Worm (Caenorhabditis elegans) whole organism, late embryonic: ENCODE results near the gene Y47D3A.31.

Experiments used
- C38D4.7 ChIP-seq: fragments of 200-800 bp; sonication (Bioruptor generic); optimal IDR thresholded peaks from 2 replicates; lab custom pipeline; 2018; ENCODE audit warnings: mild to moderate bottlenecking, missing genetic modification characterization, moderate library complexity, missing compliant biosample characterization
- F13H6.1 ChIP-seq: sonication (generic microtip); optimal IDR thresholded peaks from 2 replicates; lab custom pipeline; 2016; ENCODE audit warnings: missing genetic modification characterization, missing compliant biosample characterization
- K09A11.1 ChIP-seq: sonication (generic microtip); optimal IDR thresholded peaks from 2 replicates; lab custom pipeline; 2017; ENCODE audit warnings: antibody characterized with exemption, mild to moderate bottlenecking, missing genetic modification characterization, missing compliant biosample characterization; ENCODE audit not compliant: insufficient read depth
- ahr-1 ChIP-seq: sonication (generic microtip); optimal IDR thresholded peaks from 2 replicates; lab custom pipeline; 2016; ENCODE audit warnings: missing genetic modification characterization, missing compliant biosample characterization
- ceh-14 ChIP-seq: sonication (generic microtip); optimal IDR thresholded peaks from 2 replicates; lab custom pipeline; 2016; ENCODE audit warnings: missing genotype, missing genetic modification characterization, missing compliant biosample characterization
- ceh-19 ChIP-seq: fragments of 200-800 bp; sonication (Bioruptor generic); optimal IDR thresholded peaks from 2 replicates; lab custom pipeline; 2018; ENCODE audit warnings: mild to moderate bottlenecking, missing genetic modification characterization, missing compliant biosample characterization
- ceh-22 ChIP-seq: sonication (generic microtip); optimal IDR thresholded peaks from 2 replicates; lab custom pipeline; 2017; ENCODE audit warnings: missing biosample characterization, missing genetic modification characterization
- ceh-24 ChIP-seq: sonication (generic microtip); optimal IDR thresholded peaks from 2 replicates; lab custom pipeline; 2016; ENCODE audit warnings: mild to moderate bottlenecking, missing genetic modification characterization, missing compliant biosample characterization
- ceh-48 ChIP-seq: sonication (generic microtip); optimal IDR thresholded peaks from 2 replicates; lab custom pipeline; 2016; ENCODE audit warnings: missing genetic modification characterization, inconsistent platforms, missing compliant biosample characterization
- ceh-6 ChIP-seq: fragments of 200-800 bp; sonication (Bioruptor generic); optimal IDR thresholded peaks from 2 replicates; lab custom pipeline; 2018; ENCODE audit warnings: mild to moderate bottlenecking, missing genetic modification characterization, missing compliant biosample characterization
- ceh-9 ChIP-seq: sonication (generic microtip); optimal IDR thresholded peaks from 2 replicates; lab custom pipeline; 2016; ENCODE audit warnings: mild to moderate bottlenecking, missing genetic modification characterization, inconsistent platforms, missing compliant biosample characterization
- dve-1 ChIP-seq: sonication (generic microtip); optimal IDR thresholded peaks from 2 replicates; lab custom pipeline; 2017; ENCODE audit warnings: antibody characterized with exemption, mild to moderate bottlenecking, missing genetic modification characterization, missing compliant biosample characterization
- elt-2 ChIP-seq: sonication (generic microtip); optimal IDR thresholded peaks from 2 replicates; lab custom pipeline; 2016; ENCODE audit warnings: missing genetic modification reagents, missing genetic modification characterization, missing compliant biosample characterization
- elt-4 ChIP-seq: sonication (generic microtip); optimal IDR thresholded peaks from 2 replicates; lab custom pipeline; 2016; ENCODE audit warnings: missing genetic modification characterization, missing compliant biosample characterization
- fax-1 ChIP-seq: sonication (generic microtip); optimal IDR thresholded peaks from 2 replicates; lab custom pipeline; 2016; ENCODE audit warnings: missing genotype, missing genetic modification characterization, missing compliant biosample characterization
- hlh-13 ChIP-seq: fragments of 200-800 bp; sonication (Bioruptor generic); optimal IDR thresholded peaks from 2 replicates; lab custom pipeline; 2018; ENCODE audit warnings: mild to moderate bottlenecking, missing genetic modification characterization, missing compliant biosample characterization
- hlh-6 ChIP-seq: sonication (generic microtip); optimal IDR thresholded peaks from 2 replicates; lab custom pipeline; 2016; ENCODE audit warnings: missing genotype, missing genetic modification characterization, missing compliant biosample characterization
- hlh-8 ChIP-seq: sonication (generic microtip); optimal IDR thresholded peaks from 2 replicates; lab custom pipeline; 2016; ENCODE audit warnings: missing genotype, missing genetic modification characterization, missing compliant biosample characterization
- madf-2 ChIP-seq: sonication (generic microtip); optimal IDR thresholded peaks from 2 replicates; lab custom pipeline; 2017; ENCODE audit warnings: missing genetic modification characterization, missing compliant biosample characterization
- mec-3 ChIP-seq: sonication (generic microtip); optimal IDR thresholded peaks from 2 replicates; lab custom pipeline; 2016; ENCODE audit warnings: borderline replicate concordance, missing genetic modification characterization, missing compliant biosample characterization
- nhr-11 ChIP-seq: fragments of 150-350 bp; optimal IDR thresholded peaks from 2 replicates; lab custom pipeline; 2014; ENCODE audit warnings: missing biosample characterization, missing genetic modification characterization
- nhr-232 ChIP-seq: sonication (generic microtip); optimal IDR thresholded peaks from 2 replicates; lab custom pipeline; 2016; ENCODE audit warnings: missing genetic modification characterization, missing compliant biosample characterization
- npax-4 ChIP-seq: sonication (generic microtip); optimal IDR thresholded peaks from 2 replicates; lab custom pipeline; 2016; ENCODE audit warnings: missing genetic modification characterization, missing compliant biosample characterization
- odd-2 ChIP-seq: sonication (generic microtip); optimal IDR thresholded peaks from 2 replicates; lab custom pipeline; 2017; ENCODE audit warnings: antibody characterized with exemption, mild to moderate bottlenecking, missing genetic modification characterization, missing compliant biosample characterization
- pax-1 ChIP-seq: fragments of 150-350 bp; optimal IDR thresholded peaks from 2 replicates; lab custom pipeline; 2014; ENCODE audit warnings: missing biosample characterization, missing genetic modification characterization
- pha-4 ChIP-seq: fragments of 150-350 bp; optimal IDR thresholded peaks from 2 replicates; lab custom pipeline; 2018; ENCODE audit warnings: missing biosample characterization, missing genetic modification reagents, missing genetic modification characterization
- pros-1 ChIP-seq: fragments of 150-350 bp; optimal IDR thresholded peaks from 2 replicates; lab custom pipeline; 2014; ENCODE audit warnings: missing biosample characterization, missing genetic modification reagents, missing genetic modification characterization
- rnt-1 ChIP-seq: sonication (generic microtip); optimal IDR thresholded peaks from 2 replicates; lab custom pipeline; 2016; ENCODE audit warnings: missing genetic modification characterization, missing compliant biosample characterization
- sox-4 ChIP-seq: sonication (generic microtip); optimal IDR thresholded peaks from 2 replicates; lab custom pipeline; 2017; ENCODE audit warnings: mild to moderate bottlenecking, missing genetic modification characterization, inconsistent platforms, missing compliant biosample characterization
- tbx-2 ChIP-seq: sonication (generic microtip); optimal IDR thresholded peaks from 2 replicates; lab custom pipeline; 2016; ENCODE audit warnings: missing genetic modification characterization, missing compliant biosample characterization
- ttx-3 ChIP-seq: sonication (generic microtip); optimal IDR thresholded peaks from 2 replicates; lab custom pipeline; 2016; ENCODE audit warnings: missing genetic modification reagents, missing genetic modification characterization, missing compliant biosample characterization
- unc-3 ChIP-seq, 2 experiments: fragments of 200-800 bp in 1 of 2; sonication (Bioruptor generic) in 1 of 2; sonication (generic microtip) in 1 of 2; conservative IDR thresholded peaks in 1 of 2; optimal IDR thresholded peaks in 1 of 2; 2 replicates each; pipeline versions ENCODE4 v1.3.6 to Lab custom; 2016 to 2022; ENCODE audit warnings: missing compliant biosample characterization in 2 of 2, missing genetic modification characterization in 2 of 2, missing genetic modification reagents in 1 of 2
- zip-5 ChIP-seq: sonication (generic microtip); optimal IDR thresholded peaks from 2 replicates; lab custom pipeline; 2016; ENCODE audit warnings: missing genetic modification characterization, missing compliant biosample characterization
- ztf-16 ChIP-seq: sonication (generic microtip); optimal IDR thresholded peaks from 2 replicates; lab custom pipeline; 2017; ENCODE audit warnings: missing genetic modification characterization, missing compliant biosample characterization

The Y47D3A.31 gene

ce11 chrIII:11195553-11195952 lies 38.6 kb upstream of the Y47D3A.31 start:
- TF ChIP-seq elt-2 (tag; lab: Kevin White, UChicago) = peak; percentile 72
- no peak for TF ChIP-seq tbx-2 (tag; lab: Kevin White, UChicago)

ce11 chrIII:11195140-11195539 lies 38.1 kb upstream of the Y47D3A.31 start, which contains the start of gene tra-1:
tra-1 (minus strand) TSS chrIII:11195201.
- no peak for TF ChIP-seq ceh-24 (tag; lab: Kevin White, UChicago)
- no peak for TF ChIP-seq rnt-1 (tag; lab: Kevin White, UChicago)
- no peak for TF ChIP-seq ceh-6 (GFP tag; lab: Kevin White, UChicago)
- no peak for TF ChIP-seq ceh-9

DNA sequence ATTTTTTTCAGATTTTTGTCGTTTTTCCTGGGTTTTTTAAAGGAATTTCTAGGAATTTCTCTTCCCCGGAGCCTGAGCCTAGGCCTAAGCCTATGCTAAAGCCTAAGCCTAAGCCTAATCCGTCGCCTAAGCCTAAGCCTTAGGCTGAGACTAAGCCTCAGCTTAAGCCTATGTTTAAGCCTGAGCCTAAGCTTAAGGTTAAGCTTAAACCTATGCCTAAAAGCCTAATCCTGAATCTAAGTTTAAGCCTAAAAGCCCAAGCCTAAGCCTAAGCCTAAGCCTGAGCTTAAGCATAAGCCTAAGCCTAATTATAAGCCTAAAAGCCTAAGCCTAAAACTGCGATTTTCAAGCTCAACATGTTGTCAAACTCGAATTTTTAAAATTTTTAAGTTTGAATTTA lies 37.1 kb upstream of the Y47D3A.31 start:
- TF ChIP-seq hlh-6 (tag; lab: Kevin White, UChicago) (no peak), dve-1 (tag; lab: Kevin White, UChicago) (peak; percentile 93)

- TF ChIP-seq ceh-6 (GFP tag; lab: Kevin White, UChicago) (no peak), ttx-3 (tag; lab: Kevin White, UChicago) (no peak), hlh-8 (tag; lab: Kevin White, UChicago) (no peak), odd-2 (tag; lab: Kevin White, UChicago) (no peak), pax-1 (tag; lab: Kevin White, UChicago) (no peak), unc-3 (GFP tag; conservative IDR thresholded peaks at IDR 0.05; lab: Robert Waterston, UW) (no peak), unc-3 (tag; optimal IDR thresholded peaks at IDR 0.05; lab: Kevin White, UChicago) (no peak), ahr-1 (tag; lab: Kevin White, UChicago) (no peak), elt-4 (no peak), ceh-14 (no peak), pha-4 (tag; lab: Kevin White, UChicago) (no peak), nhr-232 (tag; lab: Kevin White, UChicago) (no peak), ceh-48 (tag; lab: Kevin White, UChicago) (no peak)
Observed at ce11 chrIII:11193251-11193650, 36.3 kb upstream of the Y47D3A.31 start.

DNA sequence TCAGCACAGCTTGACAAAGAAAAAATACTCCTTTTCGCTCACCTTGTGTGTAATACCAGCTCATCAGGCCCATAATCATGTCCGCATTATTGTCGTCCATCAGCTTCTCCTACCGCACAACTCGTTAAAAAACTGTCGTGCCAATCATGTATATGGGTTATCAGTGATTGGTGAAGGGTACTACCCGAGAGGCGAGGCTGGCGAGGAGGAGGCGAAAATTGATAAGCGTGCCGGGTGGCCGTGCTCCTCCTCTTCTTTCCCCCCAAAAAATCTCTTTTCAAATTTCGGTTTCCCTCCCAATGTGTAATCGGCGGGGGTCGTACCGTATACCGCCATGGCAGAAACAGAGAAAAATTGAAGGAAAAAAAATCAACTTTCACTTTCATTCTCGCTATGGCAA lies 31.1 kb upstream of the Y47D3A.31 start:
- TF ChIP-seq F13H6.1 (tag; lab: Kevin White, UChicago) (no peak), nhr-11 (no peak), C38D4.7 (GFP tag; lab: Kevin White, UChicago) (no peak), K09A11.1 (no peak), hlh-13 (GFP tag; lab: Kevin White, UChicago) (no peak), odd-2 (tag; lab: Kevin White, UChicago) (no peak), madf-2 (no peak), npax-4 (no peak), mec-3 (tag; lab: Kevin White, UChicago) (no peak), pros-1 (tag; lab: Kevin White, UChicago) (no peak), ztf-16 (tag; lab: Kevin White, UChicago) (no peak), dve-1 (tag; lab: Kevin White, UChicago) (no peak), ceh-19 (GFP tag; lab: Kevin White, UChicago) (no peak), ceh-24 (tag; lab: Kevin White, UChicago) (no peak), fax-1 (tag; lab: Kevin White, UChicago) (no peak), sox-4 (tag; lab: Kevin White, UChicago) (no peak), unc-3 (GFP tag; conservative IDR thresholded peaks at IDR 0.05; lab: Robert Waterston, UW) (no peak), unc-3 (tag; optimal IDR thresholded peaks at IDR 0.05; lab: Kevin White, UChicago) (no peak), ceh-22 (tag; lab: Kevin White, UChicago) (no peak), zip-5 (tag; lab: Kevin White, UChicago) (no peak)
